Fruit fly (Drosophila melanogaster) whole organism, embryonic: ENCODE measurements around the gene CG5087.

Source experiments
- Bgb ChIP-seq: fragments of 200-800 bp; sonication (Bioruptor generic); IDR thresholded peaks from 2 replicates; pipeline ENCODE4 v1.3.6; 2022; ENCODE audit warnings: missing biosample characterization, missing genetic modification characterization; ENCODE audit not compliant: partially characterized antibody
- C15 ChIP-seq: fragments of 200-800 bp; sonication (Bioruptor generic); IDR thresholded peaks from 3 replicates; pipeline ENCODE4 v1.3.6; 2022; ENCODE audit warnings: missing biosample characterization, missing genetic modification characterization
- CG11723 ChIP-seq: fragments of 200-800 bp; sonication (Bioruptor generic); optimal IDR thresholded peaks from 2 replicates; lab custom pipeline; 2017; ENCODE audit warnings: missing biosample characterization, mild to moderate bottlenecking, missing genetic modification characterization
- CG15073 ChIP-seq: fragments of 200-800 bp; sonication (Bioruptor generic); optimal IDR thresholded peaks from 2 replicates; lab custom pipeline; 2016; ENCODE audit warnings: missing biosample characterization, missing genetic modification characterization
- CG15269 ChIP-seq: fragments of 200-800 bp; sonication (Bioruptor generic); optimal IDR thresholded peaks from 2 replicates; lab custom pipeline; 2018; ENCODE audit warnings: missing biosample characterization, mild to moderate bottlenecking, missing genetic modification characterization, moderate library complexity
- CG15479 ChIP-seq: fragments of 200-800 bp; sonication (Bioruptor generic); optimal IDR thresholded peaks from 3 replicates; lab custom pipeline; 2019; ENCODE audit warnings: missing biosample characterization, mild to moderate bottlenecking, missing genetic modification characterization, moderate library complexity
- CG18476 ChIP-seq: fragments of 200-800 bp; sonication (Bioruptor generic); optimal IDR thresholded peaks from 2 replicates; lab custom pipeline; 2016; ENCODE audit warnings: missing biosample characterization, mild to moderate bottlenecking, missing genetic modification characterization
- CG2120 ChIP-seq: fragments of 200-800 bp; sonication (Bioruptor generic); optimal IDR thresholded peaks from 3 replicates; lab custom pipeline; 2016; ENCODE audit warnings: missing biosample characterization, missing genetic modification characterization
- CG2678 ChIP-seq: fragments of 200-800 bp; sonication (Bioruptor generic); optimal IDR thresholded peaks from 3 replicates; lab custom pipeline; 2019; ENCODE audit warnings: missing biosample characterization, mild to moderate bottlenecking, missing genetic modification characterization, moderate library complexity
- CG2712 ChIP-seq: fragments of 200-800 bp; optimal IDR thresholded peaks from 3 replicates; lab custom pipeline; 2019; ENCODE audit warnings: missing biosample characterization, mild to moderate bottlenecking, missing genetic modification characterization, moderate library complexity
- CG2875 ChIP-seq: fragments of 200-800 bp; sonication (Bioruptor generic); optimal IDR thresholded peaks from 2 replicates; lab custom pipeline; 2017; ENCODE audit warnings: missing biosample characterization, mild to moderate bottlenecking, missing genetic modification characterization, missing genetic modification reagents
- CG5180 ChIP-seq: fragments of 200-800 bp; sonication (Bioruptor generic); optimal IDR thresholded peaks from 3 replicates; lab custom pipeline; 2017; ENCODE audit warnings: missing biosample characterization, missing genetic modification characterization, mild to moderate bottlenecking, moderate library complexity, missing genetic modification reagents
- CG6854 ChIP-seq: fragments of 200-800 bp; sonication (Bioruptor generic); optimal IDR thresholded peaks from 3 replicates; lab custom pipeline; 2017; ENCODE audit warnings: missing biosample characterization, mild to moderate bottlenecking, missing genetic modification characterization
- CG7839 ChIP-seq: fragments of 200-800 bp; sonication (Bioruptor generic); optimal IDR thresholded peaks from 3 replicates; lab custom pipeline; 2018; ENCODE audit warnings: missing biosample characterization, mild to moderate bottlenecking, missing genetic modification characterization, moderate library complexity
- CG8359 ChIP-seq: fragments of 200-800 bp; sonication (Bioruptor generic); optimal IDR thresholded peaks from 2 replicates; lab custom pipeline; 2017; ENCODE audit warnings: missing biosample characterization, mild to moderate bottlenecking, missing genetic modification characterization, borderline replicate concordance
- CG9215 ChIP-seq: fragments of 200-800 bp; sonication (Bioruptor generic); IDR thresholded peaks from 2 replicates; pipeline ENCODE4 v1.3.6; 2022; ENCODE audit warnings: missing biosample characterization, missing genetic modification characterization
- CG9817 ChIP-seq: fragments of 200-800 bp; sonication (Bioruptor generic); optimal IDR thresholded peaks from 2 replicates; lab custom pipeline; 2018; ENCODE audit warnings: missing biosample characterization, mild to moderate bottlenecking, missing genetic modification characterization, moderate library complexity
- CHES-1-like ChIP-seq: fragments of 200-800 bp; sonication (Bioruptor generic); optimal IDR thresholded peaks from 2 replicates; lab custom pipeline; 2016; ENCODE audit warnings: missing biosample characterization, missing genetic modification characterization
- CoRest ChIP-seq: fragments of 200-800 bp; sonication (Bioruptor generic); optimal IDR thresholded peaks from 3 replicates; lab custom pipeline; 2018; ENCODE audit warnings: missing biosample characterization, mild to moderate bottlenecking, missing genetic modification characterization, moderate library complexity
- D19A ChIP-seq: fragments of 200-800 bp; optimal IDR thresholded peaks from 3 replicates; lab custom pipeline; 2019; ENCODE audit warnings: missing biosample characterization, mild to moderate bottlenecking, missing genetic modification characterization, moderate library complexity
- Dek ChIP-seq: fragments of 200-800 bp; sonication (Bioruptor generic); optimal IDR thresholded peaks from 3 replicates; lab custom pipeline; 2019; ENCODE audit warnings: missing biosample characterization, mild to moderate bottlenecking, missing genetic modification characterization, moderate library complexity
- E2f2 ChIP-seq: fragments of 200-800 bp; sonication (Bioruptor generic); IDR thresholded peaks from 2 replicates; pipeline ENCODE4 v1.3.6; 2022; ENCODE audit warnings: missing biosample characterization, missing genetic modification characterization
- Fer2 ChIP-seq: fragments of 200-800 bp; sonication (Bioruptor generic); optimal IDR thresholded peaks from 2 replicates; lab custom pipeline; 2018; ENCODE audit warnings: missing biosample characterization, mild to moderate bottlenecking, missing genetic modification characterization, moderate library complexity
- HLH54F ChIP-seq: fragments of 200-800 bp; sonication (Bioruptor generic); optimal IDR thresholded peaks from 3 replicates; lab custom pipeline; 2016; ENCODE audit warnings: missing biosample characterization, missing genetic modification characterization
- Lhr ChIP-seq: fragments of 200-800 bp; sonication (Bioruptor generic); optimal IDR thresholded peaks from 3 replicates; lab custom pipeline; 2017; ENCODE audit warnings: mild to moderate bottlenecking, missing biosample characterization, missing genetic modification reagents, missing genetic modification characterization
- Mes4 ChIP-seq: fragments of 200-800 bp; sonication (Bioruptor generic); optimal IDR thresholded peaks from 2 replicates; lab custom pipeline; 2016; ENCODE audit warnings: missing biosample characterization, missing genetic modification characterization
- NC2α ChIP-seq: fragments of 200-800 bp; sonication (Bioruptor generic); optimal IDR thresholded peaks from 2 replicates; lab custom pipeline; 2016; ENCODE audit warnings: missing biosample characterization, missing genetic modification characterization
- NK7.1 ChIP-seq: fragments of 200-800 bp; sonication (Bioruptor generic); optimal IDR thresholded peaks from 3 replicates; lab custom pipeline; 2016; ENCODE audit warnings: missing biosample characterization, missing genetic modification characterization
- NfI ChIP-seq: fragments of 200-800 bp; sonication (Bioruptor generic); optimal IDR thresholded peaks from 3 replicates; lab custom pipeline; 2018; ENCODE audit warnings: missing biosample characterization, mild to moderate bottlenecking, missing genetic modification characterization, moderate library complexity
- Ptx1 ChIP-seq: fragments of 200-800 bp; sonication (Bioruptor generic); IDR thresholded peaks from 2 replicates; pipeline ENCODE4 v1.3.6; 2022; ENCODE audit warnings: missing biosample characterization, missing genetic modification characterization
- Sox100B ChIP-seq: fragments of 200-800 bp; sonication (Bioruptor generic); optimal IDR thresholded peaks from 3 replicates; lab custom pipeline; 2018; ENCODE audit warnings: missing biosample characterization, mild to moderate bottlenecking, missing genetic modification characterization
- Ssrp ChIP-seq: fragments of 200-800 bp; sonication (Bioruptor generic); optimal IDR thresholded peaks from 2 replicates; lab custom pipeline; 2018; ENCODE audit warnings: missing biosample characterization, mild to moderate bottlenecking, missing genetic modification characterization, moderate library complexity
- Stat92E ChIP-seq, 3 experiments: fragments of >200 bp in 2 of 3; fragments of 200-800 bp in 1 of 3; sonication (Bioruptor generic) in 1 of 3; optimal IDR thresholded peaks; 2 replicates each; lab custom pipeline; 2017 to 2019; ENCODE audit warnings: missing biosample characterization in 3 of 3, missing genetic modification characterization in 3 of 3, mild to moderate bottlenecking in 1 of 3, moderate library complexity in 1 of 3
- Trl ChIP-seq, 3 experiments: fragments of >200 bp in 2 of 3; fragments of 200-800 bp in 1 of 3; sonication (Bioruptor generic) in 1 of 3; optimal IDR thresholded peaks; 2 replicates in 1 of 3; 3 replicates in 2 of 3; lab custom pipeline; 2016 to 2017; ENCODE audit warnings: missing biosample characterization in 1 of 3, missing genetic modification characterization in 1 of 3
- ase ChIP-seq: fragments of 200-800 bp; sonication (Bioruptor generic); IDR thresholded peaks from 3 replicates; pipeline ENCODE4 v1.3.6; 2022; ENCODE audit warnings: missing biosample characterization, missing genetic modification characterization
- chm ChIP-seq: fragments of 200-800 bp; sonication (Bioruptor generic); IDR thresholded peaks from 2 replicates; pipeline ENCODE4 v1.3.6; 2022; ENCODE audit warnings: missing biosample characterization, missing genetic modification characterization
- corto ChIP-seq: fragments of 200-800 bp; sonication (Bioruptor generic); optimal IDR thresholded peaks from 2 replicates; lab custom pipeline; 2016; ENCODE audit warnings: missing biosample characterization, mild to moderate bottlenecking, missing genetic modification characterization, moderate library complexity
- da ChIP-seq: fragments of 200-800 bp; sonication (Bioruptor generic); optimal IDR thresholded peaks from 2 replicates; lab custom pipeline; 2016; ENCODE audit warnings: missing biosample characterization, missing genetic modification characterization
- esg ChIP-seq: fragments of 200-800 bp; sonication (Bioruptor generic); conservative IDR thresholded peaks from 2 replicates; pipeline ENCODE4 v1.3.6; 2022; ENCODE audit warnings: missing biosample characterization, missing genetic modification characterization
- ftz-f1 ChIP-seq: fragments of 200-800 bp; sonication (Bioruptor generic); optimal IDR thresholded peaks from 2 replicates; lab custom pipeline; 2016; ENCODE audit warnings: missing biosample characterization, missing genetic modification characterization
- grn ChIP-seq: fragments of 200-800 bp; sonication (Bioruptor generic); optimal IDR thresholded peaks from 3 replicates; lab custom pipeline; 2017; ENCODE audit warnings: missing biosample characterization, missing genetic modification characterization
- hbn ChIP-seq: fragments of 200-800 bp; sonication (Bioruptor generic); IDR thresholded peaks from 2 replicates; pipeline ENCODE4 v1.3.6; 2022; ENCODE audit warnings: missing biosample characterization, missing genetic modification characterization; ENCODE audit not compliant: partially characterized antibody
- hkb ChIP-seq, 2 experiments: fragments of 200-800 bp in 1 of 2; fragments of >200 bp in 1 of 2; sonication (Bioruptor generic) in 1 of 2; IDR thresholded peaks in 1 of 2; optimal IDR thresholded peaks in 1 of 2; 2 replicates each; pipeline versions ENCODE4 v1.3.6 to Lab custom; 2017 to 2022; ENCODE audit warnings: missing biosample characterization in 1 of 2, missing genetic modification characterization in 1 of 2
- nmo ChIP-seq: fragments of 200-800 bp; sonication (Bioruptor generic); optimal IDR thresholded peaks from 2 replicates; lab custom pipeline; 2018; ENCODE audit warnings: missing biosample characterization, mild to moderate bottlenecking, missing genetic modification characterization, moderate library complexity
- shn ChIP-seq: fragments of 200-800 bp; sonication (Bioruptor generic); optimal IDR thresholded peaks from 3 replicates; lab custom pipeline; 2016; ENCODE audit warnings: missing biosample characterization, missing genetic modification characterization
- slbo ChIP-seq: fragments of 200-800 bp; sonication (Bioruptor generic); IDR thresholded peaks from 2 replicates; pipeline ENCODE4 v1.3.6; 2022; ENCODE audit warnings: missing biosample characterization, missing genetic modification characterization
- so ChIP-seq: fragments of 200-800 bp; sonication (Bioruptor generic); IDR thresholded peaks from 3 replicates; pipeline ENCODE4 v1.3.6; 2022; ENCODE audit warnings: missing biosample characterization, missing genetic modification characterization
- sr ChIP-seq: fragments of 200-800 bp; sonication (Bioruptor generic); IDR thresholded peaks from 3 replicates; pipeline ENCODE4 v1.3.6; 2022; ENCODE audit warnings: missing biosample characterization, missing genetic modification characterization
- tap ChIP-seq: fragments of 200-800 bp; optimal IDR thresholded peaks from 3 replicates; lab custom pipeline; 2019; ENCODE audit warnings: missing biosample characterization, mild to moderate bottlenecking, missing genetic modification characterization, moderate library complexity
- zfh1 ChIP-seq: fragments of 200-800 bp; sonication (Bioruptor generic); IDR thresholded peaks from 3 replicates; pipeline ENCODE4 v1.3.6; 2022; ENCODE audit warnings: missing biosample characterization, missing genetic modification characterization

The CG5087 gene

DNA sequence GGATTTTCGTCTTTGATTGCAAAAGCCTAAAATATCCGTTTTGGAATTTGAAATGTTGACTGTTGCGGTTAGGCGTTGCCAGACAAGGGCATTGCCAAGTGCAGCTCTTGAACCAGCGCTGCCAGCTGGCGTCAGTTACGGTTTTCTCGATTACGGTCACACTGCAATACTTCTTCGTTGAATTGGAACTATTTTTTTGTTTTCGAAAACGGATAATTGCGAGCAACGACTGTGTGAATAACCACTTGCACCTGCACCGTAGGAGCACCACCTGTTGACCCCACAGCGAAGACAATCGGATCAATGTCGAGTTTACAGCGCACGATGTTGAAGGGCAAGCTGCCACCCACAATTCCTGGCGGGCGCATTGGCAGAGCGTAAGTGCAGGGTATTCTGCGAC is 11.4 kb upstream of the CG5087 start, which contains the start of gene CG5068 (continued):
- no peak for TF ChIP-seq C15
- no peak for TF ChIP-seq grn (GFP tag; lab: Kevin White, UChicago)
- TF ChIP-seq ase (GFP tag; lab: Robert Waterston, UW), result no peak
- no peak for TF ChIP-seq chm (GFP tag; lab: Robert Waterston, UW)
- no peak for TF ChIP-seq CG2120 (GFP tag; lab: Kevin White, UChicago)
- TF ChIP-seq nmo (GFP tag; lab: Kevin White, UChicago), result peak; percentile 21
- no peak for TF ChIP-seq HLH54F
- TF ChIP-seq CG18476 (GFP tag; lab: Kevin White, UChicago), result no peak
- no peak for TF ChIP-seq CG8359 (GFP tag; lab: Kevin White, UChicago)
- no peak for TF ChIP-seq CG2678 (tag; lab: Kevin White, UChicago)
- no peak for TF ChIP-seq Mes4
- TF ChIP-seq Bgb, result peak; percentile 49; the same call in 1 of the 2 replicates
- TF ChIP-seq slbo, result no peak
- TF ChIP-seq CG15073 (GFP tag; lab: Kevin White, UChicago), result no peak
- TF ChIP-seq CoRest (tag; lab: Kevin White, UChicago), result peak; percentile 34
- TF ChIP-seq Dek (tag; lab: Kevin White, UChicago), result no peak
- no peak for TF ChIP-seq tap (tag; lab: Kevin White, UChicago)
- TF ChIP-seq D19A (tag; lab: Kevin White, UChicago), result peak; percentile 22
- TF ChIP-seq Sox100B, result no peak
- no peak for TF ChIP-seq Ssrp (tag; lab: Kevin White, UChicago)
- TF ChIP-seq so, result no peak
- no peak for TF ChIP-seq CG6854
- TF ChIP-seq Lhr (GFP tag; lab: Kevin White, UChicago), result peak; percentile 21
- no peak for TF ChIP-seq CG15479 (GFP tag; lab: Kevin White, UChicago)
- TF ChIP-seq hkb (optimal IDR thresholded peaks at IDR 0.05; lab: Kevin White, UChicago), result no peak
- no peak for TF ChIP-seq hkb (GFP tag; IDR thresholded peaks at IDR 0.05; lab: Robert Waterston, UW)
- no peak for TF ChIP-seq NK7.1 (GFP tag; lab: Kevin White, UChicago)
- peak; percentile 83 for TF ChIP-seq E2f2 (GFP tag; lab: Robert Waterston, UW)
- TF ChIP-seq CHES-1-like (GFP tag; lab: Kevin White, UChicago), result no peak
- TF ChIP-seq CG2712, result no peak
- TF ChIP-seq ftz-f1, result peak; percentile 64
- TF ChIP-seq sr (GFP tag; lab: Robert Waterston, UW), result no peak
- TF ChIP-seq corto, result no peak
- TF ChIP-seq Ptx1 (GFP tag; lab: Robert Waterston, UW), result no peak
- no peak for TF ChIP-seq Stat92E (GFP tag; optimal IDR thresholded peaks at IDR 0.05; lab: Kevin White, UChicago)
- no peak for TF ChIP-seq zfh1 (GFP tag; lab: Robert Waterston, UW)
- peak; percentile 100 for TF ChIP-seq CG9215
- no peak; the same call in 1 of the 2 replicates for TF ChIP-seq hbn
- TF ChIP-seq CG5180 (GFP tag; lab: Kevin White, UChicago), result no peak
- no peak for TF ChIP-seq shn
- TF ChIP-seq CG2875 (GFP tag; lab: Kevin White, UChicago), result no peak
- no peak for TF ChIP-seq CG15269 (tag; lab: Kevin White, UChicago)
- no peak for TF ChIP-seq CG7839 (tag; lab: Kevin White, UChicago)
- TF ChIP-seq da (GFP tag; lab: Kevin White, UChicago), result no peak
- no peak for TF ChIP-seq esg
- no peak for TF ChIP-seq NC2α (GFP tag; lab: Kevin White, UChicago)
- no peak for TF ChIP-seq CG11723 (GFP tag; lab: Kevin White, UChicago)
- TF ChIP-seq CG9817 (tag; lab: Kevin White, UChicago), result no peak
- TF ChIP-seq NfI (GFP tag; lab: Kevin White, UChicago), result no peak
- TF ChIP-seq Fer2 (tag; lab: Kevin White, UChicago), result no peak
- TF ChIP-seq Trl (optimal IDR thresholded peaks at IDR 0.05; lab: Kevin White, UChicago), result no peak
- TF ChIP-seq Trl (GFP tag; optimal IDR thresholded peaks at IDR 0.05; lab: Kevin White, UChicago), result no peak
